Worm (Caenorhabditis elegans): ENCODE data around the gene srz-38.

DNA sequence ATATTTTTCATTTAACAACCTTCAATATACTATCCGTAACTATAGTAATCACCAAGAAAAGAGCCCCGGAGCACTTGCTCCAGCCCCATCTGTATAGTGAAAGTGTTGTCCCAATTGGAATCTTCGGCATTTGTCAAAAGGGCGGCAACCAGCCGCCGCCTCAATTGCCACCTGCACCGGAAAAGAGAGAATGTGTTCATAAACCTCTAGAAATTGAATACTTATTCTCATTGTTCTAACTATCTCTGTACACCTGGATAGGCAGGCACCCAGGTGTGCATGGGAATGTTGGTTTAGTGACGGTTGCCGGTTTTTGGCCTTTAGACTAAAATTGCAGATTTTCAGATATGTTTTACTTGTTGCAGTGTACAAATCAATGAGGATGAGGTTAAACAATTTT lies 42.8 kb downstream of the srz-38 start:
- TF ChIP-seq flt-1 (GFP tag; IDR thresholded peaks at IDR 0.05), result no peak
- TF ChIP-seq ref-1 (GFP tag; conservative IDR thresholded peaks at IDR 0.05), result no peak
- TF ChIP-seq ztf-29 (GFP tag; IDR thresholded peaks at IDR 0.05), result no peak
- no peak for TF ChIP-seq T22C8.4 (GFP tag; IDR thresholded peaks at IDR 0.05)
- no peak for TF ChIP-seq ztf-23 (GFP tag; IDR thresholded peaks at IDR 0.05)
- TF ChIP-seq klf-2 (GFP tag; conservative IDR thresholded peaks at IDR 0.05), result no peak
